Worm (Caenorhabditis elegans) whole organism, L1 larva: ENCODE data around the gene ndx-2.

Experiments
- ceh-90 ChIP-seq: sonication (generic microtip); optimal IDR thresholded peaks from 2 replicates; lab custom pipeline; 2016; ENCODE audit warnings: missing genetic modification characterization, missing compliant biosample characterization
- ces-1 ChIP-seq: fragments of 150-350 bp; optimal IDR thresholded peaks from 2 replicates; lab custom pipeline; 2014; ENCODE audit warnings: missing biosample characterization, missing genetic modification reagents, missing genetic modification characterization
- dsc-1 ChIP-seq: sonication (generic microtip); optimal IDR thresholded peaks from 2 replicates; lab custom pipeline; 2016; ENCODE audit warnings: mild to moderate bottlenecking, missing genetic modification characterization, missing compliant biosample characterization
- irx-1 ChIP-seq: sonication (generic microtip); optimal IDR thresholded peaks from 2 replicates; lab custom pipeline; 2016; ENCODE audit warnings: missing genetic modification characterization, missing compliant biosample characterization
- lin-35 ChIP-seq, 2 experiments: fragments of 150-350 bp; optimal IDR thresholded peaks; 2 replicates each; lab custom pipeline; 2014; ENCODE audit warnings: missing biosample characterization in 2 of 2, missing genetic modification characterization in 2 of 2, missing genetic modification reagents in 2 of 2
- lsy-2 ChIP-seq, 2 experiments: fragments of 150-350 bp; optimal IDR thresholded peaks; 2 replicates each; lab custom pipeline; 2014; ENCODE audit warnings: missing biosample characterization in 2 of 2, missing genetic modification characterization in 2 of 2
- mep-1 ChIP-seq: fragments of 150-350 bp; optimal IDR thresholded peaks from 2 replicates; lab custom pipeline; 2014; ENCODE audit warnings: missing biosample characterization, missing genetic modification characterization
- nhr-11 ChIP-seq: fragments of 150-350 bp; optimal IDR thresholded peaks from 2 replicates; lab custom pipeline; 2014; ENCODE audit warnings: missing biosample characterization, missing genetic modification characterization
- snpc-4 ChIP-seq: fragments of 150-350 bp; optimal IDR thresholded peaks from 2 replicates; lab custom pipeline; 2014; ENCODE audit warnings: missing biosample characterization, missing genetic modification characterization
- tbx-2 ChIP-seq: sonication (generic microtip); optimal IDR thresholded peaks from 2 replicates; lab custom pipeline; 2016; ENCODE audit warnings: missing genetic modification characterization, missing compliant biosample characterization
- unc-130 ChIP-seq: fragments of 150-350 bp; optimal IDR thresholded peaks from 2 replicates; lab custom pipeline; 2017; ENCODE audit warnings: missing biosample characterization, missing genetic modification characterization, inconsistent platforms

- no peak for TF ChIP-seq nhr-11 (tag; lab: Kevin White, UChicago)
- no peak for TF ChIP-seq mep-1 (tag; lab: Kevin White, UChicago)
- TF ChIP-seq snpc-4: no peak
- no peak for TF ChIP-seq lsy-2 (tag; optimal IDR thresholded peaks at IDR 0.05; lab: Kevin White, UChicago)
- no peak for TF ChIP-seq ces-1 (GFP tag; lab: Kevin White, UChicago)
- no peak for TF ChIP-seq ceh-90 (tag; lab: Kevin White, UChicago)
- no peak for TF ChIP-seq lin-35 (GFP tag; optimal IDR thresholded peaks at IDR 0.05; lab: Kevin White, UChicago)
- no peak for TF ChIP-seq irx-1 (tag; lab: Kevin White, UChicago)
- no peak for TF ChIP-seq dsc-1 (tag; lab: Kevin White, UChicago)
- no peak for TF ChIP-seq unc-130 (tag; lab: Kevin White, UChicago)
- TF ChIP-seq tbx-2 (tag; lab: Kevin White, UChicago): no peak
Measured at ce11 chrV:2695935-2696334, 31.1 kb upstream of the ndx-2 start, which contains the start of gene Y45G12B.3.
